Fruit fly (Drosophila melanogaster): ENCODE data around the gene CG7142.

The CG7142 gene

dm6 chr3R:18311368-18311919 lies 32.1 kb upstream of the CG7142 start (continued):
- TF ChIP-seq Trl (optimal IDR thresholded peaks at IDR 0.05) (peak; percentile 69 to 70), Trl (GFP tag; optimal IDR thresholded peaks at IDR 0.05) (peak; percentile 61), toy (GFP tag; IDR thresholded peaks at IDR 0.05) (no peak), Mad (GFP tag; optimal IDR thresholded peaks at IDR 0.05) (no peak), CG13287 (GFP tag; IDR thresholded peaks at IDR 0.05; ENCODE audit: partially characterized antibody) (no peak; the same call in 1 of the 2 replicates), CG42726 (GFP tag; IDR thresholded peaks at IDR 0.05; ENCODE audit: partially characterized antibody) (0 out of 2 replicates have a peak, but pooled peaks have one; percentile 30), Dek (tag; optimal IDR thresholded peaks at IDR 0.05) (peak; percentile 27), tna (GFP tag; IDR thresholded peaks at IDR 0.05; ENCODE audit: partially characterized antibody) (0 out of 2 replicates have a peak, but pooled peaks have one; percentile 36), Sin3A (optimal IDR thresholded peaks at IDR 0.05) (no peak), btn (GFP tag; optimal IDR thresholded peaks at IDR 0.05) (no peak), peb (GFP tag; IDR thresholded peaks at IDR 0.05) (no peak), CG11247 (GFP tag; IDR thresholded peaks at IDR 0.05) (peak; percentile 59), CG14050 (GFP tag; IDR thresholded peaks at IDR 0.05) (no peak), CG4617 (GFP tag; optimal IDR thresholded peaks at IDR 0.05; ENCODE audit: borderline replicate concordance) (no peak), CTCF (GFP tag; optimal IDR thresholded peaks at IDR 0.05) (no peak), prd (optimal IDR thresholded peaks at IDR 0.05) (no peak), prd (GFP tag; IDR thresholded peaks at IDR 0.05) (no peak; the same call in 1 of the 3 replicates), CG3163 (GFP tag; optimal IDR thresholded peaks at IDR 0.05) (peak; percentile 19), PHDP (tag; optimal IDR thresholded peaks at IDR 0.05) (peak; percentile 27), Dfd (GFP tag; optimal IDR thresholded peaks at IDR 0.05) (no peak), CG32767 (GFP tag; IDR thresholded peaks at IDR 0.05) (no peak), Pdp1 (GFP tag; optimal IDR thresholded peaks at IDR 0.05) (peak; percentile 17 to 30), dm (GFP tag; optimal IDR thresholded peaks at IDR 0.05) (no peak), CG7928 (GFP tag; optimal IDR thresholded peaks at IDR 0.05) (no peak), mam (GFP tag; optimal IDR thresholded peaks at IDR 0.05) (no peak), Rx (GFP tag; IDR thresholded peaks at IDR 0.05) (peak; percentile 60), trem (tag; optimal IDR thresholded peaks at IDR 0.05) (no peak), CG8924 (tag; optimal IDR thresholded peaks at IDR 0.05) (peak; percentile 73), CG7839 (tag; optimal IDR thresholded peaks at IDR 0.05) (peak; percentile 76), Fer1 (GFP tag; optimal IDR thresholded peaks at IDR 0.05) (peak; percentile 59), CG6683 (GFP tag; optimal IDR thresholded peaks at IDR 0.05) (no peak), Opbp (GFP tag; IDR thresholded peaks at IDR 0.05; ENCODE audit: partially characterized antibody) (no peak), tin (GFP tag; optimal IDR thresholded peaks at IDR 0.05) (peak; percentile 35), kay (GFP tag; optimal IDR thresholded peaks at IDR 0.05) (no peak), Hand (GFP tag; optimal IDR thresholded peaks at IDR 0.05) (peak; percentile 4), tup (GFP tag; optimal IDR thresholded peaks at IDR 0.05) (peak; percentile 18), HmgD (GFP tag; optimal IDR thresholded peaks at IDR 0.05) (no peak), jing (GFP tag; optimal IDR thresholded peaks at IDR 0.05) (no peak), Bdp1 (GFP tag; optimal IDR thresholded peaks at IDR 0.05) (no peak), CG2875 (GFP tag; optimal IDR thresholded peaks at IDR 0.05) (peak; percentile 79), CG14710 (tag; optimal IDR thresholded peaks at IDR 0.05) (peak; percentile 62), Fer3 (tag; optimal IDR thresholded peaks at IDR 0.05) (no peak), ap (GFP tag; IDR thresholded peaks at IDR 0.05) (no peak), CG7987 (GFP tag; optimal IDR thresholded peaks at IDR 0.05) (peak; percentile 77), NC2α (GFP tag; optimal IDR thresholded peaks at IDR 0.05) (peak; percentile 41), ATbp (GFP tag; optimal IDR thresholded peaks at IDR 0.05) (peak; percentile 91), CG6854 (GFP tag; optimal IDR thresholded peaks at IDR 0.05) (peak; percentile 15), wek (GFP tag; optimal IDR thresholded peaks at IDR 0.05) (peak; percentile 68), unpg (GFP tag; optimal IDR thresholded peaks at IDR 0.05) (peak; percentile 20), E2f1 (GFP tag; IDR thresholded peaks at IDR 0.05) (0 out of 2 replicates have a peak, but pooled peaks have one; percentile 2), p53 (GFP tag; optimal IDR thresholded peaks at IDR 0.05) (peak; percentile 49)
